Worm (Caenorhabditis elegans) whole organism, L1 larva: ENCODE results near the gene R166.3.

Experiments
- C04F5.9 ChIP-seq: sonication (generic microtip); optimal IDR thresholded peaks from 2 replicates; lab custom pipeline; 2016; ENCODE audit warnings: missing genetic modification characterization, missing compliant biosample characterization
- C16A3.4 ChIP-seq: fragments of 150-350 bp; optimal IDR thresholded peaks from 2 replicates; lab custom pipeline; 2014; ENCODE audit warnings: missing biosample characterization, missing genetic modification characterization
- C34B4.2 ChIP-seq: sonication (generic microtip); optimal IDR thresholded peaks from 2 replicates; lab custom pipeline; 2017; ENCODE audit warnings: mild to moderate bottlenecking, missing genetic modification characterization, missing compliant biosample characterization
- F16B12.6 ChIP-seq: fragments of 150-350 bp; optimal IDR thresholded peaks from 2 replicates; lab custom pipeline; 2014; ENCODE audit warnings: missing biosample characterization, missing genetic modification characterization
- Y116A8C.19 ChIP-seq: sonication (generic microtip); optimal IDR thresholded peaks from 2 replicates; lab custom pipeline; 2016; ENCODE audit warnings: missing compliant biosample characterization, missing genetic modification characterization, borderline replicate concordance
- aha-1 ChIP-seq: fragments of 150-350 bp; optimal IDR thresholded peaks from 2 replicates; lab custom pipeline; 2014; ENCODE audit warnings: missing biosample characterization, missing genetic modification characterization
- alr-1 ChIP-seq: fragments of 200-800 bp; sonication (Bioruptor generic); optimal IDR thresholded peaks from 2 replicates; lab custom pipeline; 2018; ENCODE audit warnings: borderline replicate concordance, mild to moderate bottlenecking, missing genetic modification characterization, missing compliant biosample characterization
- aly-2 ChIP-seq: fragments of 150-350 bp; optimal IDR thresholded peaks from 2 replicates; lab custom pipeline; 2014; ENCODE audit warnings: missing biosample characterization, missing genetic modification characterization
- ama-1 ChIP-seq: fragments of 150-350 bp; optimal IDR thresholded peaks from 2 replicates; lab custom pipeline; 2014
- ceh-90 ChIP-seq: sonication (generic microtip); optimal IDR thresholded peaks from 2 replicates; lab custom pipeline; 2016; ENCODE audit warnings: missing genetic modification characterization, missing compliant biosample characterization
- ces-1 ChIP-seq: fragments of 150-350 bp; optimal IDR thresholded peaks from 2 replicates; lab custom pipeline; 2014; ENCODE audit warnings: missing biosample characterization, missing genetic modification reagents, missing genetic modification characterization
- dpl-1 ChIP-seq, 3 experiments: fragments of 150-350 bp in 2 of 3; sonication (generic microtip) in 1 of 3; optimal IDR thresholded peaks; 2 replicates each; lab custom pipeline; 2014 to 2017; ENCODE audit warnings: missing biosample characterization in 3 of 3, missing genetic modification characterization in 3 of 3, missing genetic modification reagents in 3 of 3
- dsc-1 ChIP-seq: sonication (generic microtip); optimal IDR thresholded peaks from 2 replicates; lab custom pipeline; 2016; ENCODE audit warnings: mild to moderate bottlenecking, missing genetic modification characterization, missing compliant biosample characterization
- efl-1 ChIP-seq, 4 experiments: fragments of 150-350 bp; optimal IDR thresholded peaks in 3 of 4; peaks in 1 of 4; 1 replicate in 1 of 4; 2 replicates in 3 of 4; lab custom pipeline; 2014; ENCODE audit warnings: missing biosample characterization in 2 of 4, missing genetic modification characterization in 2 of 4, missing genetic modification reagents in 2 of 4
- efl-3 ChIP-seq: fragments of 200-800 bp; sonication (Bioruptor generic); optimal IDR thresholded peaks from 2 replicates; lab custom pipeline; 2018; ENCODE audit warnings: mild to moderate bottlenecking, missing genetic modification characterization, missing compliant biosample characterization
- egl-13 ChIP-seq: sonication (generic microtip); optimal IDR thresholded peaks from 2 replicates; lab custom pipeline; 2016; ENCODE audit warnings: missing genotype, missing genetic modification reagents, missing genetic modification characterization, missing compliant biosample characterization
- elt-2 ChIP-seq: sonication (generic microtip); optimal IDR thresholded peaks from 2 replicates; lab custom pipeline; 2016; ENCODE audit warnings: missing genetic modification characterization, mild to moderate bottlenecking, inconsistent platforms, missing compliant biosample characterization, missing genetic modification reagents
- elt-3 ChIP-seq, 6 experiments: fragments of 150-350 bp in 1 of 6; sonication (generic microtip); optimal IDR thresholded peaks; 2 replicates each; lab custom pipeline; 2017 to 2018; ENCODE audit warnings: missing biosample characterization in 6 of 6, missing genetic modification characterization in 6 of 6, inconsistent platforms in 1 of 6
- ets-5 ChIP-seq: fragments of 200-800 bp; sonication (Bioruptor generic); IDR thresholded peaks from 2 replicates; pipeline ENCODE4 v1.3.6; 2022; ENCODE audit warnings: missing genetic modification characterization, missing compliant biosample characterization
- fkh-10 ChIP-seq: sonication (generic microtip); optimal IDR thresholded peaks from 2 replicates; lab custom pipeline; 2017; ENCODE audit warnings: missing biosample characterization, missing genetic modification reagents, missing genetic modification characterization
- fos-1 ChIP-seq: fragments of 150-350 bp; optimal IDR thresholded peaks from 2 replicates; lab custom pipeline; 2014; ENCODE audit warnings: missing biosample characterization, missing genetic modification characterization
- grh-1 ChIP-seq: fragments of 200-800 bp; sonication (Bioruptor generic); IDR thresholded peaks from 2 replicates; pipeline ENCODE4 v1.3.6; 2022; ENCODE audit warnings: missing genetic modification reagents, missing genetic modification characterization, missing compliant biosample characterization
- hlh-17 ChIP-seq: fragments of 200-800 bp; sonication (Bioruptor generic); optimal IDR thresholded peaks from 2 replicates; lab custom pipeline; 2018; ENCODE audit warnings: missing genetic modification characterization, mild to moderate bottlenecking, missing compliant biosample characterization, moderate library complexity, borderline replicate concordance
- hpl-2 ChIP-seq: fragments of 150-350 bp; optimal IDR thresholded peaks from 2 replicates; lab custom pipeline; 2014; ENCODE audit warnings: missing biosample characterization, missing genetic modification reagents, missing genetic modification characterization
- irx-1 ChIP-seq: sonication (generic microtip); optimal IDR thresholded peaks from 2 replicates; lab custom pipeline; 2016; ENCODE audit warnings: missing genetic modification characterization, missing compliant biosample characterization
- isw-1 ChIP-seq: fragments of 200-800 bp; sonication (Bioruptor generic); IDR thresholded peaks from 2 replicates; pipeline ENCODE4 v1.3.6; 2022; ENCODE audit warnings: missing genetic modification characterization, missing compliant biosample characterization
- jun-1 ChIP-seq: fragments of 150-350 bp; optimal IDR thresholded peaks from 2 replicates; lab custom pipeline; 2014; ENCODE audit warnings: missing biosample characterization, missing genetic modification reagents, missing genetic modification characterization
- lin-14 ChIP-seq: fragments of 200-800 bp; sonication (Bioruptor generic); optimal IDR thresholded peaks from 2 replicates; lab custom pipeline; 2018; ENCODE audit warnings: mild to moderate bottlenecking, missing genetic modification characterization, moderate library complexity, missing compliant biosample characterization
- lin-15B ChIP-seq: fragments of 150-350 bp; sonication (generic microtip); optimal IDR thresholded peaks from 3 replicates; lab custom pipeline; 2014; ENCODE audit warnings: missing biosample characterization, missing genetic modification characterization
- lin-35 ChIP-seq, 2 experiments: fragments of 150-350 bp; optimal IDR thresholded peaks; 2 replicates each; lab custom pipeline; 2014; ENCODE audit warnings: missing biosample characterization in 2 of 2, missing genetic modification characterization in 2 of 2, missing genetic modification reagents in 2 of 2
- lin-39 ChIP-seq: fragments of 150-350 bp; optimal IDR thresholded peaks from 2 replicates; lab custom pipeline; 2014; ENCODE audit warnings: missing biosample characterization, missing genetic modification reagents, missing genetic modification characterization
- lir-3 ChIP-seq: sonication (generic microtip); optimal IDR thresholded peaks from 2 replicates; lab custom pipeline; 2016; ENCODE audit warnings: mild to moderate bottlenecking, missing genetic modification characterization, moderate library complexity, missing compliant biosample characterization; ENCODE audit not compliant: poor library complexity
- mab-9 ChIP-seq: fragments of 200-800 bp; sonication (Bioruptor generic); IDR thresholded peaks from 2 replicates; pipeline ENCODE4 v1.3.6; 2022; ENCODE audit warnings: missing genetic modification reagents, missing genetic modification characterization, missing compliant biosample characterization
- mdl-1 ChIP-seq, 2 experiments: fragments of 150-350 bp; optimal IDR thresholded peaks; 2 replicates each; lab custom pipeline; 2014 to 2017; ENCODE audit warnings: missing biosample characterization in 2 of 2, missing genetic modification characterization in 2 of 2, inconsistent platforms in 1 of 2
- mef-2 ChIP-seq: fragments of 150-350 bp; optimal IDR thresholded peaks from 2 replicates; lab custom pipeline; 2014; ENCODE audit warnings: missing biosample characterization, missing genetic modification characterization
- nhr-11 ChIP-seq: fragments of 150-350 bp; optimal IDR thresholded peaks from 2 replicates; lab custom pipeline; 2014; ENCODE audit warnings: missing biosample characterization, missing genetic modification characterization
- nhr-12 ChIP-seq: sonication (generic microtip); optimal IDR thresholded peaks from 2 replicates; lab custom pipeline; 2017; ENCODE audit warnings: missing biosample characterization, missing genetic modification characterization
- nhr-19 ChIP-seq: fragments of 200-800 bp; sonication (Bioruptor generic); conservative IDR thresholded peaks from 2 replicates; pipeline ENCODE4 v1.3.6; 2022; ENCODE audit warnings: missing genetic modification characterization, missing compliant biosample characterization
- nhr-20 ChIP-seq: sonication (generic microtip); optimal IDR thresholded peaks from 2 replicates; lab custom pipeline; 2016; ENCODE audit warnings: mild to moderate bottlenecking, missing genetic modification characterization, missing compliant biosample characterization
- nhr-237 ChIP-seq: fragments of 150-350 bp; optimal IDR thresholded peaks from 2 replicates; lab custom pipeline; 2014; ENCODE audit warnings: missing biosample characterization, missing genetic modification characterization
- nhr-76 ChIP-seq: sonication (generic microtip); optimal IDR thresholded peaks from 2 replicates; lab custom pipeline; 2017; ENCODE audit warnings: missing biosample characterization, missing genetic modification characterization
- pqm-1 ChIP-seq: sonication (generic microtip); optimal IDR thresholded peaks from 3 replicates; lab custom pipeline; 2017; ENCODE audit warnings: missing biosample characterization, missing genetic modification characterization
- skn-1 ChIP-seq: fragments of 150-350 bp; optimal IDR thresholded peaks from 2 replicates; lab custom pipeline; 2014; ENCODE audit warnings: missing biosample characterization, missing genetic modification characterization
- snu-23 ChIP-seq: sonication (generic microtip); optimal IDR thresholded peaks from 2 replicates; lab custom pipeline; 2016; ENCODE audit warnings: missing genetic modification characterization, missing compliant biosample characterization
- sptf-1 ChIP-seq: fragments of 150-350 bp; optimal IDR thresholded peaks from 2 replicates; lab custom pipeline; 2014; ENCODE audit warnings: missing biosample characterization, missing genetic modification characterization
- tbx-2 ChIP-seq: sonication (generic microtip); optimal IDR thresholded peaks from 2 replicates; lab custom pipeline; 2016; ENCODE audit warnings: missing genetic modification characterization, missing compliant biosample characterization
- unc-130 ChIP-seq: fragments of 150-350 bp; optimal IDR thresholded peaks from 2 replicates; lab custom pipeline; 2017; ENCODE audit warnings: missing biosample characterization, missing genetic modification characterization, inconsistent platforms
- unc-30 ChIP-seq: sonication (generic microtip); optimal IDR thresholded peaks from 2 replicates; lab custom pipeline; 2017; ENCODE audit warnings: missing biosample characterization, missing genetic modification characterization
- unc-98 ChIP-seq: fragments of 200-800 bp; sonication (Bioruptor generic); IDR thresholded peaks from 2 replicates; pipeline ENCODE4 v1.3.6; 2022; ENCODE audit warnings: missing genetic modification characterization, missing compliant biosample characterization
- zag-1 ChIP-seq: fragments of 150-350 bp; optimal IDR thresholded peaks from 2 replicates; lab custom pipeline; 2014; ENCODE audit warnings: missing biosample characterization, missing genetic modification characterization
- ztf-4 ChIP-seq: fragments of 150-350 bp; optimal IDR thresholded peaks from 2 replicates; lab custom pipeline; 2014; ENCODE audit warnings: missing biosample characterization, missing genetic modification characterization

Gene R166.3

ce11 chrII:10551985-10552736 lies 13.0 kb upstream of the R166.3 start (continued):
- TF ChIP-seq pqm-1 (tag; lab: Kevin White, UChicago) (no peak), lin-39 (tag; lab: Kevin White, UChicago) (peak; percentile 85), skn-1 (tag; lab: Kevin White, UChicago) (peak; percentile 96), irx-1 (tag; lab: Kevin White, UChicago) (peak; percentile 91), efl-1 (optimal IDR thresholded peaks at IDR 0.05; lab: Kevin White, UChicago) (peak; percentile 87 to 91), efl-1 (GFP tag; optimal IDR thresholded peaks at IDR 0.05 in 1 of 2; lab: Kevin White, UChicago) (peak; percentile 60 to 97), aha-1 (tag; lab: Kevin White, UChicago) (peak; percentile 87), C04F5.9 (tag; lab: Kevin White, UChicago) (peak; percentile 82), dpl-1 (GFP tag; optimal IDR thresholded peaks at IDR 0.05; lab: Kevin White, UChicago) (peak; percentile 67 to 75 (median 72)), hlh-17 (GFP tag; lab: Kevin White, UChicago) (no peak), nhr-12 (no peak), fkh-10 (GFP tag; lab: Kevin White, UChicago) (peak; percentile 81), hpl-2 (GFP tag; lab: Kevin White, UChicago) (peak; percentile 93), ces-1 (GFP tag; lab: Kevin White, UChicago) (no peak), nhr-237 (tag; lab: Kevin White, UChicago) (peak; percentile 92), ets-5 (GFP tag; lab: Robert Waterston, UW) (no peak), aly-2 (tag; lab: Kevin White, UChicago) (peak; percentile 97), elt-2 (tag; lab: Kevin White, UChicago) (peak; percentile 62), unc-130 (tag; lab: Kevin White, UChicago) (peak; percentile 95), lin-35 (GFP tag; optimal IDR thresholded peaks at IDR 0.05; lab: Kevin White, UChicago) (peak; percentile 82 to 89), lin-15B (tag; lab: Kevin White, UChicago) (no peak), nhr-76 (tag; lab: Kevin White, UChicago) (no peak), unc-98 (GFP tag; lab: Robert Waterston, UW) (no peak), fos-1 (tag; lab: Kevin White, UChicago) (peak; percentile 91), mab-9 (GFP tag; lab: Robert Waterston, UW) (peak; percentile 68), elt-3 (tag; optimal IDR thresholded peaks at IDR 0.05; lab: Kevin White, UChicago) (peak in 3 of 6 experiments; percentile 26 to 97 (median 96)), alr-1 (no peak), egl-13 (tag; lab: Kevin White, UChicago) (peak; percentile 81), F16B12.6 (peak; percentile 49), sptf-1 (tag; lab: Kevin White, UChicago) (no peak), efl-3 (GFP tag; lab: Kevin White, UChicago) (peak; percentile 33), lin-14 (GFP tag; lab: Kevin White, UChicago) (peak; percentile 99), ztf-4 (tag; lab: Kevin White, UChicago) (peak; percentile 95), unc-30 (no peak), ceh-90 (tag; lab: Kevin White, UChicago) (peak; percentile 11), mdl-1 (tag; optimal IDR thresholded peaks at IDR 0.05; lab: Kevin White, UChicago) (peak; percentile 32 to 96), nhr-19 (GFP tag; lab: Robert Waterston, UW) (peak; percentile 94), mef-2 (tag; lab: Kevin White, UChicago) (peak; percentile 94), isw-1 (GFP tag; lab: Robert Waterston, UW) (peak; percentile 80), tbx-2 (tag; lab: Kevin White, UChicago) (peak; percentile 98), Y116A8C.19 (tag; lab: Kevin White, UChicago) (no peak), zag-1 (tag; lab: Kevin White, UChicago) (peak; percentile 63), ama-1 (lab: Kevin White, UChicago) (peak; percentile 97), C34B4.2 (tag; lab: Kevin White, UChicago) (no peak), snu-23 (GFP tag; lab: Kevin White, UChicago) (peak; percentile 97), dsc-1 (peak; percentile 84), jun-1 (tag; lab: Kevin White, UChicago) (peak; percentile 95), nhr-11 (tag; lab: Kevin White, UChicago) (peak; percentile 99), C16A3.4 (tag; lab: Kevin White, UChicago) (peak; percentile 87), grh-1 (peak; percentile 93), nhr-20 (tag; lab: Kevin White, UChicago) (peak; percentile 97), lir-3 (peak; percentile 81)
